Fruit fly (Drosophila melanogaster): Measurements from ENCODE around the gene CG43732.
A peak's percentile ranks its signal among the peaks of the same experiment; 100 is the strongest.

CG43732 gene

dm6 chr3R:18997388-18998287 is 47.6 kb downstream of the CG43732 start (continued):
- TF ChIP-seq CG15479 (GFP tag; optimal IDR thresholded peaks at IDR 0.05), result peak; percentile 65
- peak; percentile 29 for TF ChIP-seq CG9437 (GFP tag; optimal IDR thresholded peaks at IDR 0.05)
- no peak for TF ChIP-seq Gug (GFP tag; IDR thresholded peaks at IDR 0.05)
- TF ChIP-seq nerfin-1 (tag; optimal IDR thresholded peaks at IDR 0.05), result peak; percentile 76
- no peak for TF ChIP-seq CG14667 (GFP tag; IDR thresholded peaks at IDR 0.05)
- TF ChIP-seq Ravus (GFP tag; IDR thresholded peaks at IDR 0.05), result no peak
- no peak for TF ChIP-seq CG7839 (tag; optimal IDR thresholded peaks at IDR 0.05)
- TF ChIP-seq Ets97D (GFP tag; optimal IDR thresholded peaks at IDR 0.05), result no peak
- no peak for TF ChIP-seq hb (GFP tag; IDR thresholded peaks at IDR 0.05; ENCODE audit: partially characterized antibody)
- no peak for TF ChIP-seq zf30C (GFP tag; optimal IDR thresholded peaks at IDR 0.05)
- peak; percentile 45 for TF ChIP-seq da (GFP tag; optimal IDR thresholded peaks at IDR 0.05)
- peak; percentile 79 for TF ChIP-seq CG6813 (GFP tag; optimal IDR thresholded peaks at IDR 0.05)
- TF ChIP-seq Asciz (GFP tag; optimal IDR thresholded peaks at IDR 0.05), result peak; percentile 89
- TF ChIP-seq CG8388 (GFP tag; optimal IDR thresholded peaks at IDR 0.05), result peak; percentile 82
- no peak for TF ChIP-seq Meics (GFP tag; optimal IDR thresholded peaks at IDR 0.05)
- TF ChIP-seq Doc3 (GFP tag; IDR thresholded peaks at IDR 0.05; ENCODE audit: partially characterized antibody), result no peak
- TF ChIP-seq CG3163 (GFP tag; optimal IDR thresholded peaks at IDR 0.05), result peak; percentile 53
- TF ChIP-seq BtbVII (GFP tag; optimal IDR thresholded peaks at IDR 0.05), result peak; percentile 48
- TF ChIP-seq caup (GFP tag; optimal IDR thresholded peaks at IDR 0.05; ENCODE audit: severe bottlenecking), result peak; percentile 10
- no peak for TF ChIP-seq HHEX (GFP tag; optimal IDR thresholded peaks at IDR 0.05)
- TF ChIP-seq aop (GFP tag; IDR thresholded peaks at IDR 0.05), result no peak
- TF ChIP-seq CG5953 (GFP tag; IDR thresholded peaks at IDR 0.05), result peak; percentile 82
- TF ChIP-seq Hsf (GFP tag; optimal IDR thresholded peaks at IDR 0.05), result peak; percentile 53
- no peak for TF ChIP-seq hkb (optimal IDR thresholded peaks at IDR 0.05)
- TF ChIP-seq hkb (GFP tag; IDR thresholded peaks at IDR 0.05), result peak; percentile 68
- TF ChIP-seq cas (GFP tag; IDR thresholded peaks at IDR 0.05), result no peak
- peak; percentile 0 for TF ChIP-seq Deaf1 (tag; optimal IDR thresholded peaks at IDR 0.05)
- 0 out of 4 replicates have a peak, but pooled peaks have one; percentile 12 for TF ChIP-seq Dll (GFP tag; IDR thresholded peaks at IDR 0.05; ENCODE audit: partially characterized antibody)
- TF ChIP-seq chinmo (GFP tag; IDR thresholded peaks at IDR 0.05; ENCODE audit: partially characterized antibody), result peak; percentile 56; the same call in 1 of the 4 replicates
- peak; percentile 61; the same call in 1 of the 2 replicates for TF ChIP-seq seq (GFP tag; IDR thresholded peaks at IDR 0.05)
- 0 out of 2 replicates have a peak, but pooled peaks have one; percentile 27 for TF ChIP-seq Rx (GFP tag; IDR thresholded peaks at IDR 0.05)
- no peak for TF ChIP-seq trh (GFP tag; optimal IDR thresholded peaks at IDR 0.05)
- TF ChIP-seq CG4730 (GFP tag; IDR thresholded peaks at IDR 0.05), result no peak
- TF ChIP-seq CG15514 (GFP tag; optimal IDR thresholded peaks at IDR 0.05), result no peak
- TF ChIP-seq CG8944 (GFP tag; optimal IDR thresholded peaks at IDR 0.05), result no peak
- TF ChIP-seq sima (GFP tag; optimal IDR thresholded peaks at IDR 0.05), result no peak
- TF ChIP-seq Dad (GFP tag; optimal IDR thresholded peaks at IDR 0.05), result no peak
- no peak for TF ChIP-seq CG6175 (GFP tag; IDR thresholded peaks at IDR 0.05)
- peak; percentile 49 for TF ChIP-seq CG11504 (tag; optimal IDR thresholded peaks at IDR 0.05)
- peak; percentile 57 for TF ChIP-seq Spps (tag; optimal IDR thresholded peaks at IDR 0.05)
- TF ChIP-seq GATAe (GFP tag; conservative IDR thresholded peaks at IDR 0.05), result no peak
- no peak for TF ChIP-seq CG14965 (GFP tag; optimal IDR thresholded peaks at IDR 0.05; ENCODE audit: borderline replicate concordance)
- peak; percentile 48 for TF ChIP-seq CG12942 (GFP tag; optimal IDR thresholded peaks at IDR 0.05)
- TF ChIP-seq C15 (GFP tag; IDR thresholded peaks at IDR 0.05), result no peak
- TF ChIP-seq dpn (GFP tag; optimal IDR thresholded peaks at IDR 0.05), result peak in 1 of 2 experiments; percentile 21
- TF ChIP-seq CG30431 (GFP tag; optimal IDR thresholded peaks at IDR 0.05), result peak; percentile 57
- TF ChIP-seq CG1024 (GFP tag; IDR thresholded peaks at IDR 0.05), result peak; percentile 55; the same call in 1 of the 2 replicates
- peak; percentile 68 for TF ChIP-seq CoRest (tag; optimal IDR thresholded peaks at IDR 0.05)
